Worm (Caenorhabditis elegans) whole organism, mixed stage, embryonic: ENCODE data around the gene nkat-3.

Experiments
- M03D4.4 ChIP-seq: sonication (generic microtip); optimal IDR thresholded peaks from 2 replicates; lab custom pipeline; 2017; ENCODE audit warnings: mild to moderate bottlenecking, missing genetic modification characterization, missing compliant biosample characterization
- bed-3 ChIP-seq: fragments of 200-800 bp; sonication (Bioruptor generic); optimal IDR thresholded peaks from 3 replicates; lab custom pipeline; 2018; ENCODE audit warnings: mild to moderate bottlenecking, missing genetic modification characterization, moderate library complexity, missing compliant biosample characterization
- blmp-1 ChIP-seq: fragments of 150-350 bp; optimal IDR thresholded peaks from 2 replicates; lab custom pipeline; 2014; ENCODE audit warnings: missing biosample characterization, missing genetic modification characterization
- ceh-39 ChIP-seq: fragments of 150-350 bp; optimal IDR thresholded peaks from 2 replicates; lab custom pipeline; 2014; ENCODE audit warnings: missing biosample characterization, missing genetic modification characterization
- ceh-43 ChIP-seq: fragments of 200-800 bp; sonication (Bioruptor generic); optimal IDR thresholded peaks from 2 replicates; lab custom pipeline; 2018; ENCODE audit warnings: mild to moderate bottlenecking, missing genetic modification characterization, moderate library complexity, missing compliant biosample characterization
- ceh-83 ChIP-seq: fragments of 200-800 bp; sonication (Bioruptor generic); optimal IDR thresholded peaks from 2 replicates; lab custom pipeline; 2018; ENCODE audit warnings: mild to moderate bottlenecking, missing genetic modification characterization, missing compliant biosample characterization
- ces-1 ChIP-seq: fragments of 150-350 bp; optimal IDR thresholded peaks from 2 replicates; lab custom pipeline; 2014; ENCODE audit warnings: missing biosample characterization, missing genetic modification reagents, missing genetic modification characterization
- cnd-1 ChIP-seq: fragments of 200-800 bp; sonication (Bioruptor generic); optimal IDR thresholded peaks from 2 replicates; lab custom pipeline; 2018; ENCODE audit warnings: mild to moderate bottlenecking, missing genetic modification characterization, missing compliant biosample characterization
- drap-1 ChIP-seq: fragments of 200-800 bp; sonication (Bioruptor generic); optimal IDR thresholded peaks from 3 replicates; lab custom pipeline; 2018; ENCODE audit warnings: mild to moderate bottlenecking, missing genetic modification characterization, missing compliant biosample characterization
- elt-1 ChIP-seq: sonication (generic microtip); optimal IDR thresholded peaks from 2 replicates; lab custom pipeline; 2017; ENCODE audit warnings: missing genetic modification characterization, mild to moderate bottlenecking, missing compliant biosample characterization, antibody characterized with exemption, moderate library complexity, borderline replicate concordance; ENCODE audit not compliant: insufficient read depth
- elt-3 ChIP-seq: fragments of 150-350 bp; optimal IDR thresholded peaks from 2 replicates; lab custom pipeline; 2014; ENCODE audit warnings: missing biosample characterization, missing genetic modification characterization
- flh-1 ChIP-seq: fragments of 200-800 bp; sonication (Bioruptor generic); optimal IDR thresholded peaks from 2 replicates; lab custom pipeline; 2018; ENCODE audit warnings: mild to moderate bottlenecking, missing genetic modification characterization, moderate library complexity, missing compliant biosample characterization
- ham-2 ChIP-seq: fragments of 200-800 bp; sonication (Bioruptor generic); optimal IDR thresholded peaks from 2 replicates; lab custom pipeline; 2018; ENCODE audit warnings: mild to moderate bottlenecking, missing genetic modification characterization, missing compliant biosample characterization
- hlh-1 ChIP-seq: fragments of 150-350 bp; optimal IDR thresholded peaks from 2 replicates; lab custom pipeline; 2014; ENCODE audit warnings: missing biosample characterization, missing genetic modification reagents, missing genetic modification characterization
- lin-13 ChIP-seq: fragments of 150-350 bp; optimal IDR thresholded peaks from 2 replicates; lab custom pipeline; 2014; ENCODE audit warnings: missing biosample characterization, missing genetic modification characterization
- lin-32 ChIP-seq: fragments of 200-800 bp; sonication (Bioruptor generic); optimal IDR thresholded peaks from 2 replicates; lab custom pipeline; 2018; ENCODE audit warnings: mild to moderate bottlenecking, missing genetic modification characterization, missing compliant biosample characterization
- lsy-2 ChIP-seq: fragments of 150-350 bp; optimal IDR thresholded peaks from 2 replicates; lab custom pipeline; 2014; ENCODE audit warnings: missing biosample characterization, missing genetic modification characterization
- mep-1 ChIP-seq: fragments of 150-350 bp; optimal IDR thresholded peaks from 2 replicates; lab custom pipeline; 2017; ENCODE audit warnings: missing biosample characterization, missing genetic modification reagents, missing genetic modification characterization, inconsistent platforms
- nhr-12 ChIP-seq: fragments of 150-350 bp; optimal IDR thresholded peaks from 2 replicates; lab custom pipeline; 2014; ENCODE audit warnings: missing biosample characterization, missing genetic modification characterization
- nhr-2 ChIP-seq: fragments of 150-350 bp; optimal IDR thresholded peaks from 2 replicates; lab custom pipeline; 2014; ENCODE audit warnings: missing biosample characterization, missing genetic modification characterization
- nhr-237 ChIP-seq: fragments of 150-350 bp; optimal IDR thresholded peaks from 2 replicates; lab custom pipeline; 2014; ENCODE audit warnings: missing biosample characterization, missing genetic modification characterization
- nhr-28 ChIP-seq: fragments of 150-350 bp; optimal IDR thresholded peaks from 2 replicates; lab custom pipeline; 2014; ENCODE audit warnings: missing biosample characterization, missing genetic modification characterization
- nhr-76 ChIP-seq: sonication (generic microtip); optimal IDR thresholded peaks from 2 replicates; lab custom pipeline; 2017; ENCODE audit warnings: missing biosample characterization, missing genetic modification characterization
- pha-4 ChIP-seq: fragments of 150-350 bp; optimal IDR thresholded peaks from 2 replicates; lab custom pipeline; 2018; ENCODE audit warnings: missing biosample characterization, missing genetic modification reagents, missing genetic modification characterization
- snpc-4 ChIP-seq: fragments of 150-350 bp; optimal IDR thresholded peaks from 2 replicates; lab custom pipeline; 2014; ENCODE audit warnings: missing biosample characterization, missing genetic modification characterization
- sptf-1 ChIP-seq: sonication (generic microtip); optimal IDR thresholded peaks from 2 replicates; lab custom pipeline; 2017; ENCODE audit warnings: mild to moderate bottlenecking, missing genetic modification characterization, moderate library complexity, missing compliant biosample characterization
- tbx-8 ChIP-seq: fragments of 200-800 bp; sonication (Bioruptor generic); optimal IDR thresholded peaks from 2 replicates; lab custom pipeline; 2018; ENCODE audit warnings: mild to moderate bottlenecking, missing genetic modification characterization, moderate library complexity, missing compliant biosample characterization
- unc-39 ChIP-seq: fragments of 150-350 bp; optimal IDR thresholded peaks from 2 replicates; lab custom pipeline; 2014; ENCODE audit warnings: missing biosample characterization, missing genetic modification characterization
- unc-62 ChIP-seq: fragments of 150-350 bp; optimal IDR thresholded peaks from 2 replicates; lab custom pipeline; 2014; ENCODE audit warnings: missing biosample characterization, missing genetic modification reagents, missing genetic modification characterization
- ztf-11 ChIP-seq: fragments of 150-350 bp; optimal IDR thresholded peaks from 2 replicates; lab custom pipeline; 2014; ENCODE audit warnings: missing biosample characterization, missing genetic modification characterization

nkat-3 gene

DNA sequence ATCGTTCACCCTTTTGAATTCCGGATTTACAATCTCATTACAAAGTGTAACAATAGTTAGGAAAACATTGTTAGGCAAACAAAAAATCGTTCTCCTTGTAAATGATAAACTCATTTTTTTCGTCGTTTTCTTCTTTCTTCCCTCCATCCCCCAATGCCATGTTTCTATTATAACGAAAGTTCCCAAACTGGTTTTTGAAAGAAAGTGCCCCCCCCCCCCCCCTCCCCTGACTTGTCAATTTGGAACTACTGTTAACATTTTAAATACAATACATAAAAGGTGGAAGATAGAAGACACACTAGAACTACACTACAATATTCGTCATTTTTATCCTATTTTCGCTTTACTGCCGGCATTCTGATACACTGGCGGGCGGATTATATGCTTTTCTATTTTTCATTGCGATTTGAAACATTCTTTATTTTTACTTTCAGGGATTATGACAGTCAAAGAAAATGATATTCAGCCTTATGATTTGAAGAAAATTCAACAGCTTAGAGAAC, 4.8 kb downstream of the nkat-3 start, which contains the start of gene R03A10.5:
Gene R03A10.5 (plus strand): TSS at position 431 of the 503 bp plus-strand sequence.
- TF ChIP-seq ztf-11, result no peak
- no peak for TF ChIP-seq hlh-1
- no peak for TF ChIP-seq nhr-28 (tag; lab: Kevin White, UChicago)
- TF ChIP-seq M03D4.4 (tag; lab: Kevin White, UChicago), result no peak
- no peak for TF ChIP-seq unc-39 (tag; lab: Kevin White, UChicago)
- no peak for TF ChIP-seq tbx-8 (GFP tag; lab: Kevin White, UChicago)
- TF ChIP-seq ces-1 (GFP tag; lab: Kevin White, UChicago), result no peak

DNA sequence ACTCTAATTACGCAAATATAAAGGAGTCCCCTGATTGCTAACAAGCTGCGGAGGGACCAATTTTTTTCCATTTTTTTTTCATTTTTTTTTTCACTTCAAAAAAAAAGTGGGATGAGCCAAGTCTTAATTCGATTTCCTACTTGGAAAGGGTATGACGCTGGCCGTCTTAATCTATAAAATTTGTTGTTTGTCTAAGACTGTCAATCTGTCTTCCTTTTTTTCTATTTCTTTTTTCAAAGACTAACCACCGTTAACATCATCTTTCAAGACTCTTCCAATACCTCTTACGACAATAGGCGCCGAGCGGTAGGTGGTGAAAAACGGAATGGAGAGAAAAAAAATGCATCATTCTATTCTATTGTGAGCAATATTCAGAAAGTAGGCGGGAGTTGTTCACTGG, 23.5 kb downstream of the nkat-3 start:
- TF ChIP-seq nhr-237 (tag; lab: Kevin White, UChicago) (no peak), ztf-11 (no peak), blmp-1 (tag; lab: Kevin White, UChicago) (no peak), flh-1 (GFP tag; lab: Kevin White, UChicago) (no peak), ces-1 (GFP tag; lab: Kevin White, UChicago) (peak; percentile 11), unc-62 (GFP tag; lab: Kevin White, UChicago) (no peak), lin-13 (tag; lab: Kevin White, UChicago) (no peak)

DNA sequence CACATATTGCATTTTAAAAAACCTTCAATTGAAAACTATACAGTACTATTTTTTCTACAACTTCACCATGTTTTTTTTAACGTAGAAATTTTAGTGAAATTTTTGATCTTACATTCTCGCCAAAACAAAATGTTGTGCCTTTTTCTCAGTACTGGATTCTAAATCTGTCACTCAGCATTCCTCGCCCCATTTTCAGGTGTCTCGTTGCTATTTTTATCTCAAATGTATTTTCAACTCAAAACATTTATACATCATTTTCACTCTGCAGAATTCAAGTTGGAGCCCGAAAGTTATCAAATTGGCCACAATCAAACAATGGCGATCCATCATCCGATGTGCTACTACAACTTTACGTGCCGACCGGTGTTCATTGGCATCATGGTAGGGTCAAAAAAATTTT, 24.5 kb downstream of the nkat-3 start, which contains the start of gene sprr-1:
Gene sprr-1 (plus strand): TSS at position 269 of the 400 bp plus-strand sequence.
- no peak for TF ChIP-seq nhr-2
- no peak for TF ChIP-seq snpc-4 (tag; lab: Kevin White, UChicago)
- no peak for TF ChIP-seq bed-3 (GFP tag; lab: Kevin White, UChicago)
- TF ChIP-seq tbx-8 (GFP tag; lab: Kevin White, UChicago), result no peak
- no peak for TF ChIP-seq ces-1 (GFP tag; lab: Kevin White, UChicago)
- no peak for TF ChIP-seq hlh-1
- TF ChIP-seq, all 35 proteins: peak for 0

DNA sequence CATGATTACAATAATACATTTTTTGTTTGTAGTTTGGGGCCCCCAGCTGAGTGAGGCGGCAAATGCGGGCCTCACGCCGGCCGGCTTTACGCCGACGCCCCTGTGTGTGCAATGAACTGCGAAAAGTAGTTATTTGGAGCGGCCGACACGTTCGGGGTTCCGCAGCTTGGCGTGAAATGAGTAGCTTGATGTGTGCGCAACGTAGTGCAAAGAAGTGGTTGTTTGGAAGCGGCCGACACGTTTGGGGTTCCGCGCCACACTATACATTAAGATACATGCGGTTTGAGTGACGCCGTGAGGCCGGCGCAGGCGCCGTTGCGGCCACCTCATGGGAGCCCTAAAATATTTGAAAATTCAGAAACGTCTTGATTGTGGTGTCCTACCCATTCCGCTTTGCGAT, 27.1 kb downstream of the nkat-3 start:
- no peak for TF ChIP-seq nhr-28 (tag; lab: Kevin White, UChicago)
- TF ChIP-seq hlh-1, result no peak
- no peak for TF ChIP-seq lsy-2 (tag; lab: Kevin White, UChicago)
- TF ChIP-seq bed-3 (GFP tag; lab: Kevin White, UChicago), result no peak
- no peak for TF ChIP-seq flh-1 (GFP tag; lab: Kevin White, UChicago)
- TF ChIP-seq nhr-12 (tag; lab: Kevin White, UChicago), result no peak
- no peak for TF ChIP-seq nhr-237 (tag; lab: Kevin White, UChicago)
- no peak for TF ChIP-seq ceh-39 (tag; lab: Kevin White, UChicago)
- TF ChIP-seq ham-2 (GFP tag; lab: Kevin White, UChicago), result no peak
- no peak for TF ChIP-seq pha-4 (tag; lab: Kevin White, UChicago)
- no peak for TF ChIP-seq blmp-1 (tag; lab: Kevin White, UChicago)
- TF ChIP-seq lin-32, result no peak
- no peak for TF ChIP-seq sptf-1 (tag; lab: Kevin White, UChicago)
- no peak for TF ChIP-seq drap-1 (GFP tag; lab: Kevin White, UChicago)
- TF ChIP-seq nhr-76 (tag; lab: Kevin White, UChicago), result no peak
- TF ChIP-seq ceh-83 (GFP tag; lab: Kevin White, UChicago), result no peak
- no peak for TF ChIP-seq ceh-43
- no peak for TF ChIP-seq unc-39 (tag; lab: Kevin White, UChicago)
- no peak for TF ChIP-seq M03D4.4 (tag; lab: Kevin White, UChicago)
- TF ChIP-seq, all 35 proteins: peak for 0

- TF ChIP-seq ham-2 (GFP tag; lab: Kevin White, UChicago), result peak; percentile 41
- no peak for TF ChIP-seq nhr-12 (tag; lab: Kevin White, UChicago)
- peak; percentile 100 for TF ChIP-seq elt-1 (tag; lab: Kevin White, UChicago)
- TF ChIP-seq, all 35 proteins: peak for 2
These were observed 28.5 kb downstream of the nkat-3 start for ce11 chrX:15469957-15470548.

- TF ChIP-seq cnd-1 (tag; lab: Kevin White, UChicago) (no peak), elt-3 (no peak), M03D4.4 (tag; lab: Kevin White, UChicago) (no peak), mep-1 (tag; lab: Kevin White, UChicago) (no peak), sptf-1 (tag; lab: Kevin White, UChicago) (no peak)
- TF ChIP-seq, all 35 proteins: peak for 0
These were observed 35.8 kb downstream of the nkat-3 start, which contains the start of gene exc-1 for ce11 chrX:15477309-15477708. Gene exc-1 (minus strand): TSS chrX:15477409.
